Worm (Caenorhabditis elegans): ENCODE measurements around the gene K07F5.17.

The K07F5.17 gene

ce11 chrIV:9863817-9864216, 21.6 kb downstream of the K07F5.17 start, which contains the start of gene K07F5.16:
Gene K07F5.16 (plus strand): TSS chrIV:9864117.
- TF ChIP-seq attf-4 (tag; optimal IDR thresholded peaks at IDR 0.05) (no peak), F37D6.2 (tag; optimal IDR thresholded peaks at IDR 0.05) (no peak), ztf-11 (tag; optimal IDR thresholded peaks at IDR 0.05) (no peak)

ce11 chrIV:9864778-9865177, 22.6 kb downstream of the K07F5.17 start, which contains the start of the genes K07F5.15 and K07F5.22:
Gene K07F5.15 (plus strand): TSS chrIV:9865078.
Gene K07F5.22 (plus strand): TSS chrIV:9865078.
- no peak for TF ChIP-seq nhr-237 (tag; optimal IDR thresholded peaks at IDR 0.05)
- no peak for TF ChIP-seq dmd-6 (GFP tag; IDR thresholded peaks at IDR 0.05)
- no peak for TF ChIP-seq zip-11 (GFP tag; IDR thresholded peaks at IDR 0.05)
- no peak for TF ChIP-seq sdz-12 (GFP tag; optimal IDR thresholded peaks at IDR 0.05)
- no peak for TF ChIP-seq unc-130 (GFP tag; optimal IDR thresholded peaks at IDR 0.05)
- no peak for TF ChIP-seq snpc-1.2 (GFP tag; IDR thresholded peaks at IDR 0.05)
- no peak for TF ChIP-seq F26F4.8 (GFP tag; conservative IDR thresholded peaks at IDR 0.05)
- TF ChIP-seq daf-12 (tag; optimal IDR thresholded peaks at IDR 0.05) = no peak
- TF ChIP-seq Y75B8A.6 (GFP tag; IDR thresholded peaks at IDR 0.05) = no peak

ce11 chrIV:9866865-9867264, 24.7 kb downstream of the K07F5.17 start:
- TF ChIP-seq ceh-32 (tag; optimal IDR thresholded peaks at IDR 0.05; ENCODE audit: poor library complexity) (no peak), nhr-28 (tag; optimal IDR thresholded peaks at IDR 0.05) (peak; percentile 86)

ce11 chrIV:9867915-9868314, 25.7 kb downstream of the K07F5.17 start:
- TF ChIP-seq zip-11 (GFP tag; IDR thresholded peaks at IDR 0.05) (no peak), attf-4 (tag; optimal IDR thresholded peaks at IDR 0.05) (no peak), ceh-28 (tag; optimal IDR thresholded peaks at IDR 0.05) (no peak), daf-19 (GFP tag; conservative IDR thresholded peaks at IDR 0.05) (no peak), duxl-1 (tag; optimal IDR thresholded peaks at IDR 0.05; ENCODE audit: poor library complexity) (peak; percentile 9), nhr-10 (tag; optimal IDR thresholded peaks at IDR 0.05) (peak; percentile 14), aly-2 (tag; optimal IDR thresholded peaks at IDR 0.05) (no peak), lin-1 (GFP tag; IDR thresholded peaks at IDR 0.05) (no peak), zfp-3 (GFP tag; conservative IDR thresholded peaks at IDR 0.05) (no peak), D1046.2 (GFP tag; IDR thresholded peaks at IDR 0.05) (no peak), ceh-20 (GFP tag; IDR thresholded peaks at IDR 0.05) (peak; percentile 58; the same call in 1 of the 2 replicates), tra-1 (GFP tag; IDR thresholded peaks at IDR 0.05) (peak; percentile 24; the same call in 1 of the 2 replicates), set-16 (GFP tag; IDR thresholded peaks at IDR 0.05) (no peak), unc-62 (GFP tag; optimal IDR thresholded peaks at IDR 0.05 in 1 of 2) (peak in 1 of 2 experiments; percentile 98), unc-62 (tag; optimal IDR thresholded peaks at IDR 0.05) (no peak), F37D6.2 (tag; optimal IDR thresholded peaks at IDR 0.05) (no peak), daf-12 (tag; optimal IDR thresholded peaks at IDR 0.05) (no peak), mxl-3 (GFP tag; optimal IDR thresholded peaks at IDR 0.05) (peak; percentile 86), nhr-25 (tag; optimal IDR thresholded peaks at IDR 0.05; ENCODE audit: borderline replicate concordance, insufficient read depth) (peak; percentile 49), ces-1 (GFP tag; optimal IDR thresholded peaks at IDR 0.05) (no peak), ceh-82 (tag; optimal IDR thresholded peaks at IDR 0.05) (no peak), dve-1 (tag; optimal IDR thresholded peaks at IDR 0.05; ENCODE audit: insufficient read depth) (peak; percentile 6), nhr-102 (tag; optimal IDR thresholded peaks at IDR 0.05) (peak; percentile 52), unc-130 (GFP tag; optimal IDR thresholded peaks at IDR 0.05) (no peak), F26F4.8 (GFP tag; conservative IDR thresholded peaks at IDR 0.05) (no peak), hlh-30 (tag; optimal IDR thresholded peaks at IDR 0.05; ENCODE audit: insufficient read depth) (peak; percentile 93), cey-2 (tag; optimal IDR thresholded peaks at IDR 0.05; ENCODE audit: borderline replicate concordance, insufficient read depth) (peak; percentile 94), nhr-11 (tag; optimal IDR thresholded peaks at IDR 0.05) (peak; percentile 58), saeg-2 (GFP tag; IDR thresholded peaks at IDR 0.05) (no peak), dmd-6 (GFP tag; IDR thresholded peaks at IDR 0.05) (peak; percentile 79), madf-5 (GFP tag; IDR thresholded peaks at IDR 0.05) (no peak), ztf-7 (tag; optimal IDR thresholded peaks at IDR 0.05) (no peak), nhr-48 (tag; optimal IDR thresholded peaks at IDR 0.05) (peak; percentile 98), spr-1 (tag; optimal IDR thresholded peaks at IDR 0.05) (no peak), T26A8.4 (GFP tag; IDR thresholded peaks at IDR 0.05) (no peak), mdt-29 (GFP tag; IDR thresholded peaks at IDR 0.05) (peak; percentile 90), nhr-111 (GFP tag; optimal IDR thresholded peaks at IDR 0.05) (no peak)

Data from whole organism, L4 larva.